Fruit fly (Drosophila melanogaster) Kc167 (cell line): ENCODE data around the gene dec.

ENCODE experiments used
- Myc ChIP-seq: fragments of >200 bp; optimal IDR thresholded peaks from 2 replicates; lab custom pipeline; 2017; ENCODE audit warnings: missing external identifiers
- Sin3A ChIP-seq: fragments of >200 bp; optimal IDR thresholded peaks from 2 replicates; lab custom pipeline; 2018; ENCODE audit warnings: missing external identifiers
- h ChIP-seq: fragments of >200 bp; optimal IDR thresholded peaks from 3 replicates; lab custom pipeline; 2018; ENCODE audit warnings: missing external identifiers
- insv ChIP-seq: fragments of >200 bp; optimal IDR thresholded peaks from 3 replicates; lab custom pipeline; 2018; ENCODE audit warnings: missing external identifiers
- psq ChIP-seq: fragments of >200 bp; optimal IDR thresholded peaks from 2 replicates; lab custom pipeline; 2017; ENCODE audit warnings: missing external identifiers
- ttk ChIP-seq: sonication (Bioruptor generic); optimal IDR thresholded peaks from 2 replicates; lab custom pipeline; 2017; ENCODE audit warnings: missing external identifiers

The dec gene

dm6 chrX:7825310-7825709 is 47.7 kb downstream of the dec start:
- TF ChIP-seq h (lab: Kevin White, UChicago) = no peak

DNA sequence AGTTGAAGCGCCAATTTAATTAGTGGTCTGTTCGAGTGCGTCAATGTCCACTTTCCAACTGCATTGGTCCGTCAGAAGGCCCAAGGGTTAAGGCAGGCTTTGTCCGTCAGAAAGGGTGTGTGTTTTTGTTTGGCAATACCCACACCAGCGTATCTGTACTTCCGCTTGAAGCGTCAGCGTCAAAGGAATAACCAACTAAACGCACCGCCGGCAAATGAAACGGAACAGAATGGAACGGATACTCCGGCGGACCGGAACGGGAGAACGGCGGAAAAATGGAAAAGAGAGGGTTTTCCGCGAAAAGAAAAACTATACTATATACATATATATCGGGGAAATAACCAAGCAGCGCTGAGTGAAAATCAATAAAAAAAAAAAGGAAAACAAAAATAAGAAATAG is 50.1 kb downstream of the dec start:
- no peak for TF ChIP-seq ttk
- no peak for TF ChIP-seq psq
- no peak for TF ChIP-seq Myc (lab: Kevin White, UChicago)
- no peak for TF ChIP-seq insv (lab: Kevin White, UChicago)
- no peak for TF ChIP-seq h (lab: Kevin White, UChicago)
- TF ChIP-seq Sin3A (lab: Kevin White, UChicago) = no peak
